Fruit fly (Drosophila melanogaster) whole organism, embryonic: ENCODE results near the gene CG7914.

ENCODE experiments used
- ATbp ChIP-seq: fragments of 200-800 bp; sonication (Bioruptor generic); optimal IDR thresholded peaks from 2 replicates; lab custom pipeline; 2017; ENCODE audit warnings: missing biosample characterization, mild to moderate bottlenecking, missing genetic modification characterization, missing genetic modification reagents
- Antp ChIP-seq: fragments of 200-800 bp; sonication (Bioruptor generic); optimal IDR thresholded peaks from 3 replicates; lab custom pipeline; 2016; ENCODE audit warnings: missing biosample characterization, missing genetic modification characterization
- CG10959 ChIP-seq: fragments of 200-800 bp; sonication (Bioruptor generic); IDR thresholded peaks from 2 replicates; pipeline ENCODE4 v1.3.6; 2022; ENCODE audit warnings: missing biosample characterization, missing genetic modification characterization
- CG11085 ChIP-seq: fragments of 200-800 bp; sonication (Bioruptor generic); IDR thresholded peaks from 2 replicates; pipeline ENCODE4 v1.3.6; 2022; ENCODE audit warnings: missing biosample characterization, missing genetic modification characterization
- CG11456 ChIP-seq: fragments of 200-800 bp; sonication (Bioruptor generic); IDR thresholded peaks from 3 replicates; pipeline ENCODE4 v1.3.6; 2022; ENCODE audit warnings: missing biosample characterization, missing genetic modification characterization
- CG12155 ChIP-seq: fragments of 200-800 bp; sonication (Bioruptor generic); optimal IDR thresholded peaks from 3 replicates; lab custom pipeline; 2016; ENCODE audit warnings: missing biosample characterization, missing genetic modification characterization
- CG12769 ChIP-seq: fragments of 200-800 bp; sonication (Bioruptor generic); optimal IDR thresholded peaks from 2 replicates; lab custom pipeline; 2019; ENCODE audit warnings: missing biosample characterization, mild to moderate bottlenecking, missing genetic modification characterization, moderate library complexity
- CG13287 ChIP-seq: fragments of 200-800 bp; sonication (Bioruptor generic); IDR thresholded peaks from 2 replicates; pipeline ENCODE4 v1.3.6; 2022; ENCODE audit warnings: missing biosample characterization, missing genetic modification characterization; ENCODE audit not compliant: partially characterized antibody
- CG14710 ChIP-seq: fragments of 200-800 bp; sonication (Bioruptor generic); optimal IDR thresholded peaks from 3 replicates; lab custom pipeline; 2019; ENCODE audit warnings: missing biosample characterization, mild to moderate bottlenecking, missing genetic modification characterization, moderate library complexity
- CG15011 ChIP-seq: fragments of 200-800 bp; sonication (Bioruptor generic); optimal IDR thresholded peaks from 3 replicates; lab custom pipeline; 2018; ENCODE audit warnings: missing biosample characterization, mild to moderate bottlenecking, missing genetic modification characterization
- CG17359 ChIP-seq: fragments of 200-800 bp; sonication (Bioruptor generic); optimal IDR thresholded peaks from 3 replicates; lab custom pipeline; 2018; ENCODE audit warnings: missing biosample characterization, mild to moderate bottlenecking, missing genetic modification characterization, moderate library complexity
- CG2199 ChIP-seq: fragments of 200-800 bp; sonication (Bioruptor generic); IDR thresholded peaks from 3 replicates; pipeline ENCODE4 v1.3.6; 2022; ENCODE audit warnings: missing biosample characterization, missing genetic modification characterization
- CG3065 ChIP-seq: fragments of 200-800 bp; sonication (Bioruptor generic); optimal IDR thresholded peaks from 2 replicates; lab custom pipeline; 2016; ENCODE audit warnings: missing biosample characterization, missing genetic modification characterization
- CG3407 ChIP-seq: fragments of 200-800 bp; sonication (Bioruptor generic); optimal IDR thresholded peaks from 2 replicates; lab custom pipeline; 2018; ENCODE audit warnings: missing biosample characterization, mild to moderate bottlenecking, missing genetic modification characterization
- CG4424 ChIP-seq: fragments of 200-800 bp; sonication (Bioruptor generic); optimal IDR thresholded peaks from 3 replicates; lab custom pipeline; 2016; ENCODE audit warnings: missing biosample characterization, missing genetic modification characterization
- CG4707 ChIP-seq: fragments of 200-800 bp; sonication (Bioruptor generic); optimal IDR thresholded peaks from 2 replicates; lab custom pipeline; 2018; ENCODE audit warnings: missing biosample characterization, mild to moderate bottlenecking, missing genetic modification characterization, moderate library complexity
- CG5180 ChIP-seq: fragments of 200-800 bp; sonication (Bioruptor generic); optimal IDR thresholded peaks from 3 replicates; lab custom pipeline; 2017; ENCODE audit warnings: missing biosample characterization, missing genetic modification characterization, mild to moderate bottlenecking, moderate library complexity, missing genetic modification reagents
- CG6813 ChIP-seq: fragments of 200-800 bp; sonication (Bioruptor generic); optimal IDR thresholded peaks from 2 replicates; lab custom pipeline; 2017; ENCODE audit warnings: missing biosample characterization, missing genetic modification characterization, mild to moderate bottlenecking, moderate library complexity, missing genetic modification reagents
- CG7745 ChIP-seq: fragments of 200-800 bp; sonication (Bioruptor generic); optimal IDR thresholded peaks from 2 replicates; lab custom pipeline; 2018; ENCODE audit warnings: missing biosample characterization, mild to moderate bottlenecking, missing genetic modification characterization, moderate library complexity
- CG8359 ChIP-seq: fragments of 200-800 bp; sonication (Bioruptor generic); optimal IDR thresholded peaks from 2 replicates; lab custom pipeline; 2017; ENCODE audit warnings: missing biosample characterization, mild to moderate bottlenecking, missing genetic modification characterization, borderline replicate concordance
- CG8388 ChIP-seq: fragments of 200-800 bp; sonication (Bioruptor generic); optimal IDR thresholded peaks from 2 replicates; lab custom pipeline; 2019; ENCODE audit warnings: missing biosample characterization, mild to moderate bottlenecking, missing genetic modification characterization, moderate library complexity
- CG9797 ChIP-seq: fragments of 200-800 bp; sonication (Bioruptor generic); optimal IDR thresholded peaks from 3 replicates; lab custom pipeline; 2018; ENCODE audit warnings: missing biosample characterization, mild to moderate bottlenecking, missing genetic modification characterization
- CoRest ChIP-seq: fragments of 200-800 bp; sonication (Bioruptor generic); optimal IDR thresholded peaks from 3 replicates; lab custom pipeline; 2018; ENCODE audit warnings: missing biosample characterization, mild to moderate bottlenecking, missing genetic modification characterization, moderate library complexity
- Dip2 ChIP-seq: fragments of 200-800 bp; sonication (Bioruptor generic); IDR thresholded peaks from 2 replicates; pipeline ENCODE4 v1.3.6; 2022; ENCODE audit warnings: missing biosample characterization, missing genetic modification characterization
- Doc2 ChIP-seq: fragments of 200-800 bp; sonication (Bioruptor generic); IDR thresholded peaks from 2 replicates; pipeline ENCODE4 v1.3.6; 2022; ENCODE audit warnings: missing biosample characterization, missing genetic modification characterization
- H15 ChIP-seq: fragments of 200-800 bp; sonication (Bioruptor generic); IDR thresholded peaks from 3 replicates; pipeline ENCODE4 v1.3.6; 2022; ENCODE audit warnings: missing biosample characterization, missing genetic modification characterization
- HLHmδ ChIP-seq: fragments of 200-800 bp; sonication (Bioruptor generic); optimal IDR thresholded peaks from 2 replicates; lab custom pipeline; 2018; ENCODE audit warnings: missing biosample characterization, mild to moderate bottlenecking, missing genetic modification characterization, moderate library complexity
- MBD-R2 ChIP-seq: fragments of 200-800 bp; sonication (Bioruptor generic); IDR thresholded peaks from 2 replicates; pipeline ENCODE4 v1.3.6; 2022; ENCODE audit warnings: missing biosample characterization, missing genetic modification characterization
- Meics ChIP-seq: fragments of 200-800 bp; sonication (Bioruptor generic); optimal IDR thresholded peaks from 2 replicates; lab custom pipeline; 2017; ENCODE audit warnings: missing biosample characterization, mild to moderate bottlenecking, missing genetic modification characterization
- Nf-YB ChIP-seq: fragments of 200-800 bp; sonication (Bioruptor generic); optimal IDR thresholded peaks from 3 replicates; lab custom pipeline; 2019; ENCODE audit warnings: missing biosample characterization, mild to moderate bottlenecking, missing genetic modification characterization, moderate library complexity
- Opbp ChIP-seq: fragments of 200-800 bp; sonication (Bioruptor generic); IDR thresholded peaks from 3 replicates; pipeline ENCODE4 v1.3.6; 2022; ENCODE audit warnings: missing biosample characterization, missing genetic modification characterization; ENCODE audit not compliant: partially characterized antibody
- Poxn ChIP-seq: fragments of 200-800 bp; sonication (Bioruptor generic); IDR thresholded peaks from 2 replicates; pipeline ENCODE4 v1.3.6; 2022; ENCODE audit warnings: missing biosample characterization, missing genetic modification characterization
- Sry-δ ChIP-seq: fragments of 200-800 bp; sonication (Bioruptor generic); optimal IDR thresholded peaks from 2 replicates; lab custom pipeline; 2016; ENCODE audit warnings: missing biosample characterization, missing genetic modification characterization
- Taf1 ChIP-seq: fragments of 200-800 bp; sonication (Bioruptor generic); IDR thresholded peaks from 2 replicates; pipeline ENCODE4 v1.3.6; 2022; ENCODE audit warnings: missing biosample characterization, missing genetic modification characterization
- YL-1 ChIP-seq: fragments of 200-800 bp; sonication (Bioruptor generic); optimal IDR thresholded peaks from 3 replicates; lab custom pipeline; 2017; ENCODE audit warnings: missing biosample characterization, mild to moderate bottlenecking, missing genetic modification characterization
- chm ChIP-seq: fragments of 200-800 bp; sonication (Bioruptor generic); IDR thresholded peaks from 2 replicates; pipeline ENCODE4 v1.3.6; 2022; ENCODE audit warnings: missing biosample characterization, missing genetic modification characterization
- dan ChIP-seq: fragments of 200-800 bp; sonication (Bioruptor generic); IDR thresholded peaks from 2 replicates; pipeline ENCODE4 v1.3.6; 2022; ENCODE audit warnings: missing biosample characterization, missing genetic modification characterization
- dmrt11E ChIP-seq: fragments of 200-800 bp; sonication (Bioruptor generic); optimal IDR thresholded peaks from 3 replicates; lab custom pipeline; 2018; ENCODE audit warnings: missing biosample characterization, mild to moderate bottlenecking, missing genetic modification characterization, moderate library complexity
- en ChIP-seq: fragments of 200-800 bp; sonication (Bioruptor generic); optimal IDR thresholded peaks from 2 replicates; lab custom pipeline; 2016; ENCODE audit warnings: missing biosample characterization, missing genetic modification characterization
- gsb-n ChIP-seq: fragments of 200-800 bp; sonication (Bioruptor generic); optimal IDR thresholded peaks from 3 replicates; lab custom pipeline; 2018; ENCODE audit warnings: missing biosample characterization, mild to moderate bottlenecking, missing genetic modification characterization
- kah ChIP-seq: fragments of 200-800 bp; sonication (Bioruptor generic); optimal IDR thresholded peaks from 2 replicates; lab custom pipeline; 2018; ENCODE audit warnings: missing biosample characterization, mild to moderate bottlenecking, missing genetic modification characterization
- lbe ChIP-seq: fragments of 200-800 bp; sonication (Bioruptor generic); optimal IDR thresholded peaks from 2 replicates; lab custom pipeline; 2016; ENCODE audit warnings: missing biosample characterization, mild to moderate bottlenecking, missing genetic modification characterization
- lilli ChIP-seq: fragments of 200-800 bp; sonication (Bioruptor generic); optimal IDR thresholded peaks from 3 replicates; lab custom pipeline; 2016; ENCODE audit warnings: missing biosample characterization, missing genetic modification characterization
- luna ChIP-seq: fragments of 200-800 bp; sonication (Bioruptor generic); optimal IDR thresholded peaks from 2 replicates; lab custom pipeline; 2016; ENCODE audit warnings: missing biosample characterization, missing genetic modification characterization
- schlank ChIP-seq: fragments of 200-800 bp; sonication (Bioruptor generic); optimal IDR thresholded peaks from 2 replicates; lab custom pipeline; 2018; ENCODE audit warnings: missing biosample characterization, mild to moderate bottlenecking, missing genetic modification characterization
- sens ChIP-seq: fragments of 200-800 bp; sonication (Bioruptor generic); peaks from one replicate; lab custom pipeline; 2016; ENCODE audit warnings: missing biosample characterization, missing genetic modification characterization
- tgo ChIP-seq: fragments of 200-800 bp; sonication (Bioruptor generic); IDR thresholded peaks from 3 replicates; pipeline ENCODE4 v1.3.6; 2022; ENCODE audit warnings: missing biosample characterization, missing genetic modification characterization
- tup ChIP-seq: fragments of 200-800 bp; sonication (Bioruptor generic); optimal IDR thresholded peaks from 2 replicates; lab custom pipeline; 2016; ENCODE audit warnings: missing biosample characterization, mild to moderate bottlenecking, missing genetic modification characterization, moderate library complexity
- zen2 ChIP-seq: fragments of 200-800 bp; sonication (Bioruptor generic); IDR thresholded peaks from 3 replicates; pipeline ENCODE4 v1.3.6; 2022; ENCODE audit warnings: missing biosample characterization, missing genetic modification characterization; ENCODE audit not compliant: partially characterized antibody

The CG7914 gene

DNA sequence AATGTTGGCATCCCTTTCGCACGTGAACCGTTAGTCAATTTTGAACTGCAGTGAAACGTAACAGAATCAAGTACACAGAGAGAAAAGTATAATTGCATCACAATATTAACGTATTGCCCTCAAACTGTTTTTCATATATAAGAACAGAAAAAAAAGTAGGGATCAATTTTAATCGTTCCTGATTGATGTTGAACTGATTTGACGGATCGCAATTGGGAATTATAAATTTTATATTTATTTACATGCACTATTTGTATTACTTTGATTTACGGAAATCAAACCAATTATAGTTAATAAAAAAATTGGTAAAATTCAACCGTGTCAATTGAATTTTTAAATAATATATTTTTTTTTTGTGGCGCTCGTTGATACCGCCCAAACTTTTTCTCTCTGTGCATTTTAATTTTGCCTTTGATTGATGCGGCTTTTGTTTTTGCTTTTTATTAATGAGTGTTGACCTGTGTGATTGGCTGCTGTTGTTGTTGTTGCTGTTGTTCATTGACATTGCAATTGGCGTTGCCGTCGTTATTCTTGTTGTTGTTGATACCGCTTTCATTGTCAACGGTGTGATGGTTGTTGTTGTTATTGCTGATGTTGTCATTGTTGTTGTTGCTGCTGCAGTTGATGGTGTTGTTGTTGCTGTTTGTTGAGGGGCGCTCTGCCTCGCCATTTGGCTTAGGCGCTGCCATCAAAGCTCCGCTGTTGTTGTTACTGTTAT, 40.5 kb downstream of the CG7914 start (continued):
- TF ChIP-seq dmrt11E (tag; lab: Kevin White, UChicago) (peak; percentile 73), YL-1 (GFP tag; lab: Kevin White, UChicago) (no peak), Antp (GFP tag; lab: Kevin White, UChicago) (no peak), CG9797 (GFP tag; lab: Kevin White, UChicago) (no peak), CG8359 (GFP tag; lab: Kevin White, UChicago) (no peak), CG10959 (GFP tag; lab: Robert Waterston, UW) (no peak), tgo (GFP tag; lab: Robert Waterston, UW) (peak; percentile 49; the same call in 2 of the 3 replicates), zen2 (GFP tag; lab: Robert Waterston, UW) (no peak), CG14710 (peak; percentile 60), CG12155 (GFP tag; lab: Kevin White, UChicago) (no peak), en (GFP tag; lab: Kevin White, UChicago) (no peak), CG7745 (tag; lab: Kevin White, UChicago) (no peak), Poxn (GFP tag; lab: Robert Waterston, UW) (no peak), CG3065 (GFP tag; lab: Kevin White, UChicago) (no peak), Dip2 (GFP tag; lab: Robert Waterston, UW) (no peak), CG4424 (GFP tag; lab: Kevin White, UChicago) (peak; percentile 76), CG4707 (GFP tag; lab: Kevin White, UChicago) (no peak), lbe (GFP tag; lab: Kevin White, UChicago) (peak; percentile 58), HLHmδ (GFP tag; lab: Kevin White, UChicago) (no peak), CG12769 (no peak), Taf1 (no peak), kah (GFP tag; lab: Kevin White, UChicago) (no peak), schlank (tag; lab: Kevin White, UChicago) (no peak), tup (GFP tag; lab: Kevin White, UChicago) (no peak), dan (no peak), Sry-δ (GFP tag; lab: Kevin White, UChicago) (no peak), CG2199 (GFP tag; lab: Robert Waterston, UW) (no peak), Doc2 (GFP tag; lab: Robert Waterston, UW) (no peak), MBD-R2 (no peak), H15 (GFP tag; lab: Robert Waterston, UW) (no peak), CG11085 (GFP tag; lab: Robert Waterston, UW) (no peak), lilli (peak; percentile 35), sens (GFP tag; lab: Kevin White, UChicago) (peak; percentile 85), Meics (GFP tag; lab: Kevin White, UChicago) (peak; percentile 60), CG13287 (GFP tag; lab: Robert Waterston, UW) (no peak), CG17359 (tag; lab: Kevin White, UChicago) (peak; percentile 56), chm (GFP tag; lab: Robert Waterston, UW) (no peak), luna (GFP tag; lab: Kevin White, UChicago) (no peak), gsb-n (tag; lab: Kevin White, UChicago) (peak; percentile 62), CG11456 (no peak), Nf-YB (GFP tag; lab: Kevin White, UChicago) (peak; percentile 21), CG5180 (GFP tag; lab: Kevin White, UChicago) (peak; percentile 3), CoRest (tag; lab: Kevin White, UChicago) (peak; percentile 71), Opbp (GFP tag; lab: Robert Waterston, UW) (no peak), ATbp (GFP tag; lab: Kevin White, UChicago) (peak; percentile 51), CG8388 (GFP tag; lab: Kevin White, UChicago) (peak; percentile 64), CG3407 (GFP tag; lab: Kevin White, UChicago) (peak; percentile 49), CG6813 (GFP tag; lab: Kevin White, UChicago) (no peak), CG15011 (GFP tag; lab: Kevin White, UChicago) (no peak)
